Worm (Caenorhabditis elegans) whole organism, L4 larva: ENCODE data around the gene mks-2.

Experiments used
- F49E8.2 ChIP-seq: sonication (generic microtip); optimal IDR thresholded peaks from 2 replicates; lab custom pipeline; 2016; ENCODE audit warnings: missing compliant biosample characterization, mild to moderate bottlenecking, missing genetic modification characterization, borderline replicate concordance
- Y48G9A.11 ChIP-seq: fragments of 200-800 bp; sonication (Bioruptor generic); IDR thresholded peaks from 2 replicates; pipeline ENCODE4 v1.3.6; 2022; ENCODE audit warnings: missing genetic modification reagents, missing genetic modification characterization, missing compliant biosample characterization
- aha-1 ChIP-seq: fragments of 150-350 bp; peaks from one replicate; lab custom pipeline; 2014; ENCODE audit warnings: missing biosample characterization, missing genetic modification characterization
- ceh-20 ChIP-seq: fragments of 200-800 bp; sonication (Bioruptor generic); IDR thresholded peaks from 2 replicates; pipeline ENCODE4 v1.3.6; 2022; ENCODE audit warnings: missing genetic modification reagents, missing genetic modification characterization, missing compliant biosample characterization
- ceh-28 ChIP-seq: fragments of 150-350 bp; optimal IDR thresholded peaks from 2 replicates; lab custom pipeline; 2014; ENCODE audit warnings: missing biosample characterization, missing genetic modification reagents, missing genetic modification characterization
- ces-1 ChIP-seq: fragments of 150-350 bp; sonication (generic microtip); optimal IDR thresholded peaks from 4 replicates; lab custom pipeline; 2014; ENCODE audit warnings: missing biosample characterization, missing genetic modification reagents, missing genetic modification characterization
- cey-2 ChIP-seq: sonication (generic microtip); optimal IDR thresholded peaks from 3 replicates; lab custom pipeline; 2017; ENCODE audit warnings: missing genetic modification characterization, mild to moderate bottlenecking, missing compliant biosample characterization, antibody characterized with exemption, borderline replicate concordance; ENCODE audit not compliant: insufficient read depth
- ctbp-1 ChIP-seq: fragments of 200-800 bp; sonication (Bioruptor generic); IDR thresholded peaks from 2 replicates; pipeline ENCODE4 v1.3.6; 2022; ENCODE audit warnings: missing genetic modification reagents, missing genetic modification characterization, missing compliant biosample characterization
- daf-12 ChIP-seq: fragments of 150-350 bp; optimal IDR thresholded peaks from 2 replicates; lab custom pipeline; 2014; ENCODE audit warnings: missing biosample characterization, missing genetic modification reagents, missing genetic modification characterization
- daf-16 ChIP-seq, 3 experiments: sonication (generic microtip); optimal IDR thresholded peaks; 2 replicates each; lab custom pipeline; 2016 to 2017; ENCODE audit warnings: missing genetic modification characterization in 3 of 3, missing genetic modification reagents in 3 of 3, mild to moderate bottlenecking in 2 of 3, missing compliant biosample characterization in 2 of 3, missing biosample characterization in 1 of 3, moderate library complexity in 1 of 3
- dmd-6 ChIP-seq: fragments of 200-800 bp; sonication (Bioruptor generic); IDR thresholded peaks from 2 replicates; pipeline ENCODE4 v1.3.6; 2022; ENCODE audit warnings: missing genetic modification reagents, missing genetic modification characterization, missing compliant biosample characterization
- dmd-8 ChIP-seq: fragments of 200-800 bp; sonication (Bioruptor generic); IDR thresholded peaks from 2 replicates; pipeline ENCODE4 v1.3.6; 2022; ENCODE audit warnings: missing genetic modification characterization, missing compliant biosample characterization
- hif-1 ChIP-seq, 2 experiments: sonication (generic microtip); optimal IDR thresholded peaks; 2 replicates each; lab custom pipeline; 2016 to 2017; ENCODE audit warnings: missing compliant biosample characterization in 2 of 2, missing genetic modification characterization in 2 of 2, missing genetic modification reagents in 2 of 2, missing genotype in 2 of 2, mild to moderate bottlenecking in 1 of 2
- hlh-11 ChIP-seq: fragments of 200-800 bp; sonication (Bioruptor generic); optimal IDR thresholded peaks from 2 replicates; lab custom pipeline; 2018; ENCODE audit warnings: mild to moderate bottlenecking, missing genetic modification characterization, missing compliant biosample characterization
- hmg-1.1 ChIP-seq: fragments of 200-800 bp; sonication (Bioruptor generic); IDR thresholded peaks from 2 replicates; pipeline ENCODE4 v1.3.6; 2022; ENCODE audit warnings: missing genetic modification reagents, missing genetic modification characterization, missing compliant biosample characterization
- lin-39 ChIP-seq: fragments of 150-350 bp; optimal IDR thresholded peaks from 2 replicates; lab custom pipeline; 2014; ENCODE audit warnings: missing biosample characterization, missing genetic modification reagents, missing genetic modification characterization
- madf-5 ChIP-seq, 2 experiments: fragments of 200-800 bp; sonication (Bioruptor generic); IDR thresholded peaks; 2 replicates each; pipeline ENCODE4 v1.3.6; 2022; ENCODE audit warnings: missing compliant biosample characterization in 2 of 2, missing genetic modification characterization in 2 of 2
- mdl-1 ChIP-seq, 2 experiments: fragments of 150-350 bp in 1 of 2; sonication (generic microtip) in 1 of 2; optimal IDR thresholded peaks; 2 replicates each; lab custom pipeline; 2014 to 2017; ENCODE audit warnings: missing biosample characterization in 2 of 2, missing genetic modification characterization in 2 of 2
- mxl-2 ChIP-seq: fragments of 200-800 bp; sonication (Bioruptor generic); conservative IDR thresholded peaks from 2 replicates; pipeline ENCODE4 v1.3.6; 2022; ENCODE audit warnings: missing genetic modification reagents, missing genetic modification characterization, missing compliant biosample characterization
- nhr-10 ChIP-seq: fragments of 150-350 bp; optimal IDR thresholded peaks from 2 replicates; lab custom pipeline; 2014; ENCODE audit warnings: missing biosample characterization, missing genetic modification characterization
- nhr-25 ChIP-seq: sonication (generic microtip); optimal IDR thresholded peaks from 2 replicates; lab custom pipeline; 2017; ENCODE audit warnings: missing genetic modification characterization, mild to moderate bottlenecking, missing compliant biosample characterization, antibody characterized with exemption, moderate library complexity, borderline replicate concordance; ENCODE audit not compliant: insufficient read depth
- nhr-28 ChIP-seq: fragments of 150-350 bp; optimal IDR thresholded peaks from 2 replicates; lab custom pipeline; 2014; ENCODE audit warnings: missing biosample characterization, missing genetic modification characterization
- nhr-42 ChIP-seq: fragments of 200-800 bp; sonication (Bioruptor generic); IDR thresholded peaks from 2 replicates; pipeline ENCODE4 v1.3.6; 2022; ENCODE audit warnings: missing genetic modification characterization, missing compliant biosample characterization
- saeg-2 ChIP-seq: fragments of 200-800 bp; sonication (Bioruptor generic); IDR thresholded peaks from 2 replicates; pipeline ENCODE4 v1.3.6; 2022; ENCODE audit warnings: missing genetic modification reagents, missing genetic modification characterization, missing compliant biosample characterization
- skn-1 ChIP-seq: fragments of 150-350 bp; optimal IDR thresholded peaks from 2 replicates; lab custom pipeline; 2014; ENCODE audit warnings: missing biosample characterization, missing genetic modification characterization
- snpc-1.2 ChIP-seq: fragments of 200-800 bp; sonication (Bioruptor generic); IDR thresholded peaks from 2 replicates; pipeline ENCODE4 v1.3.6; 2022; ENCODE audit warnings: missing genetic modification reagents, missing genetic modification characterization, missing compliant biosample characterization
- spr-3 ChIP-seq: fragments of 200-800 bp; sonication (Bioruptor generic); optimal IDR thresholded peaks from 2 replicates; lab custom pipeline; 2018; ENCODE audit warnings: mild to moderate bottlenecking, missing genetic modification characterization, missing compliant biosample characterization
- tra-1 ChIP-seq: fragments of 200-800 bp; sonication (Bioruptor generic); IDR thresholded peaks from 2 replicates; pipeline ENCODE4 v1.3.6; 2022; ENCODE audit warnings: missing genetic modification reagents, missing genetic modification characterization, missing compliant biosample characterization
- unc-39 ChIP-seq: sonication (generic microtip); optimal IDR thresholded peaks from 2 replicates; lab custom pipeline; 2017; ENCODE audit warnings: missing biosample characterization, missing genetic modification characterization
- vab-7 ChIP-seq: fragments of 200-800 bp; sonication (Bioruptor generic); IDR thresholded peaks from 2 replicates; pipeline ENCODE4 v1.3.6; 2022; ENCODE audit warnings: missing genetic modification reagents, missing genetic modification characterization, missing compliant biosample characterization
- ztf-11 ChIP-seq: fragments of 150-350 bp; optimal IDR thresholded peaks from 2 replicates; lab custom pipeline; 2014; ENCODE audit warnings: missing biosample characterization, missing genetic modification characterization
- ztf-7 ChIP-seq: fragments of 150-350 bp; optimal IDR thresholded peaks from 2 replicates; lab custom pipeline; 2014; ENCODE audit warnings: missing biosample characterization, missing genetic modification characterization

Gene mks-2

DNA sequence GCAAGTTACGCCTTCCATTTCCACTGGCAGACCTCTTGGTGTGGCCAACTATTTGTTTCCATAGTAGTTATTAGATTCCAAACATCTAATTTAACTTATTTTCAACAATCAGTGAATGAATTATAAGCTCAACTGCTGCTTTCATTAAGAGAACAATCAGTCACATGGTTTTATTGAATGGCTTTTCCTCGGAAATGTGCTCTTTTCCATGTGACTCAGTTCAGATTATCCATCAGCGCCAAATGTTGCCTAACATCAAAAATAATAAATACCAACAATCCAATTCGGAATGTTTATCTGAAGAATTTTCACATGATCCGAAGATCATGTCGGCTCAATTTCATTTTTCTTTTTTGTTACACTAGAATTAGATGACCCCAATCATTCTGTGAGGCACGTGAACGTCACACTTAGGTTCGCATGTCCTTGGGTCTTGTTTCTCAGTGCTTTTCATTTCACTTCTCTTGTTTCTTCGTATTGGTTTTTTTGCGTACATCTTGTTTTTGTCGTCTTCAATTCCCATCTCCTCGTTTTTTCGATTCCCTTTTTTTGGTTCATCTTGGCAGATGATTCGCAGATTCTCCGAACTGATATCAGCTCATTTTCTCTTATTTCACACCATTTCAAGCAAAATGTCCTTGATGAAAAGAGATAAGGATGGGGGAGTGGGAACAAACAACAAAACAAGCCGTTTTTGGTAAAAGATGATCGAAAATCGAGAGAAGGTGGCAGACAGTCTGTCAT, 42.9 kb downstream of the mks-2 start (continued):
- TF ChIP-seq saeg-2 (GFP tag; lab: Robert Waterston, UW) (no peak), hif-1 (tag; optimal IDR thresholded peaks at IDR 0.05; lab: Kevin White, UChicago) (no peak), skn-1 (tag; lab: Kevin White, UChicago) (no peak), nhr-28 (tag; lab: Kevin White, UChicago) (peak; percentile 29), ctbp-1 (GFP tag; lab: Robert Waterston, UW) (no peak), dmd-6 (GFP tag; lab: Robert Waterston, UW) (0 out of 2 replicates have a peak, but pooled peaks have one; percentile 47), daf-16 (GFP tag; optimal IDR thresholded peaks at IDR 0.05; lab: Kevin White, UChicago) (peak in 1 of 2 experiments; percentile 56), daf-16 (tag; optimal IDR thresholded peaks at IDR 0.05; lab: Kevin White, UChicago) (no peak), aha-1 (tag; lab: Kevin White, UChicago) (peak; percentile 23), unc-39 (tag; lab: Kevin White, UChicago) (no peak), nhr-42 (GFP tag; lab: Robert Waterston, UW) (no peak), lin-39 (tag; lab: Kevin White, UChicago) (no peak), nhr-25 (peak; percentile 25), tra-1 (0 out of 2 replicates have a peak, but pooled peaks have one; percentile 52), mxl-2 (GFP tag; lab: Robert Waterston, UW) (0 out of 2 replicates have a peak, but pooled peaks have one; percentile 45)
- TF ChIP-seq, all 104 proteins: peak for 14

ce11 chrII:6175027-6175426, 44.2 kb downstream of the mks-2 start:
- TF ChIP-seq nhr-42 (GFP tag; lab: Robert Waterston, UW) (no peak), aha-1 (tag; lab: Kevin White, UChicago) (peak; percentile 77), ztf-11 (tag; lab: Kevin White, UChicago) (no peak), madf-5 (GFP tag; IDR thresholded peaks at IDR 0.05; lab: Robert Waterston, UW) (no peak), Y48G9A.11 (GFP tag; lab: Robert Waterston, UW) (no peak), lin-39 (tag; lab: Kevin White, UChicago) (no peak), spr-3 (no peak), hmg-1.1 (GFP tag; lab: Robert Waterston, UW) (0 out of 2 replicates have a peak, but pooled peaks have one; percentile 59), ceh-20 (peak; percentile 18; the same call in 1 of the 2 replicates), mdl-1 (tag; optimal IDR thresholded peaks at IDR 0.05; lab: Kevin White, UChicago) (peak in 1 of 2 experiments; percentile 18)

ce11 chrII:6173400-6173799, 45.8 kb downstream of the mks-2 start, which contains the start of gene F40H3.2:
Gene F40H3.2, plus strand, starts transcription at chrII:6173649.
- TF ChIP-seq ztf-7 (tag; lab: Kevin White, UChicago), result no peak
- TF ChIP-seq hif-1 (tag; optimal IDR thresholded peaks at IDR 0.05; lab: Kevin White, UChicago), result no peak
- TF ChIP-seq hlh-11 (tag; lab: Kevin White, UChicago), result no peak
- no peak for TF ChIP-seq F49E8.2 (tag; lab: Kevin White, UChicago)

- TF ChIP-seq vab-7 (no peak), nhr-10 (tag; lab: Kevin White, UChicago) (no peak), dmd-8 (GFP tag; lab: Robert Waterston, UW) (no peak), snpc-1.2 (GFP tag; lab: Robert Waterston, UW) (no peak), ceh-28 (tag; lab: Kevin White, UChicago) (no peak), cey-2 (tag; lab: Kevin White, UChicago) (no peak), F49E8.2 (tag; lab: Kevin White, UChicago) (no peak), daf-12 (tag; lab: Kevin White, UChicago) (no peak), ces-1 (GFP tag; lab: Kevin White, UChicago) (no peak), mdl-1 (tag; optimal IDR thresholded peaks at IDR 0.05; lab: Kevin White, UChicago) (no peak)
- TF ChIP-seq, all 104 proteins: peak for 0
These were observed 48.0 kb downstream of the mks-2 start, which contains the start of gene F40H3.3 for ce11 chrII:6171228-6171627. Gene F40H3.3, plus strand, starts transcription at chrII:6171507.
